Fruit fly (Drosophila melanogaster) whole organism, embryonic: ENCODE results near the gene CG46430.
A peak's percentile ranks its signal among the peaks of the same experiment; 100 is the strongest.

Experiments used
- Awh ChIP-seq: fragments of 200-800 bp; sonication (Bioruptor generic); IDR thresholded peaks from 2 replicates; pipeline ENCODE4, ENCODE4 v1.3.6; 2022; ENCODE audit warnings: missing biosample characterization, missing genetic modification characterization
- CG10654 ChIP-seq: fragments of 200-800 bp; sonication (Bioruptor generic); optimal IDR thresholded peaks from 2 replicates; lab custom pipeline; 2016; ENCODE audit warnings: missing biosample characterization, missing genetic modification characterization
- CG12071 ChIP-seq: fragments of 200-800 bp; sonication (Bioruptor generic); optimal IDR thresholded peaks from 3 replicates; lab custom pipeline; 2018; ENCODE audit warnings: missing biosample characterization, mild to moderate bottlenecking, missing genetic modification characterization
- CG12155 ChIP-seq: fragments of 200-800 bp; sonication (Bioruptor generic); optimal IDR thresholded peaks from 3 replicates; lab custom pipeline; 2016; ENCODE audit warnings: missing biosample characterization, missing genetic modification characterization
- CG13287 ChIP-seq: fragments of 200-800 bp; sonication (Bioruptor generic); IDR thresholded peaks from 2 replicates; pipeline ENCODE4 v1.3.6; 2022; ENCODE audit warnings: missing biosample characterization, missing genetic modification characterization; ENCODE audit not compliant: partially characterized antibody
- CG14014 ChIP-seq: fragments of 200-800 bp; sonication (Bioruptor generic); IDR thresholded peaks from 2 replicates; pipeline ENCODE4 v1.3.6; 2022; ENCODE audit warnings: missing biosample characterization, missing genetic modification characterization
- CG14441 ChIP-seq: fragments of 200-800 bp; sonication (Bioruptor generic); IDR thresholded peaks from 2 replicates; pipeline ENCODE4 v1.3.6; 2022; ENCODE audit warnings: missing biosample characterization, missing genetic modification characterization
- CG16813 ChIP-seq: fragments of 200-800 bp; sonication (Bioruptor generic); IDR thresholded peaks from 3 replicates; pipeline ENCODE4 v1.3.6; 2022; ENCODE audit warnings: missing biosample characterization, missing genetic modification characterization; ENCODE audit not compliant: partially characterized antibody
- CG17328 ChIP-seq: fragments of 200-800 bp; sonication (Bioruptor generic); IDR thresholded peaks from 2 replicates; pipeline ENCODE4 v1.3.6; 2022; ENCODE audit warnings: missing biosample characterization, missing genetic modification characterization
- CG2120 ChIP-seq: fragments of 200-800 bp; sonication (Bioruptor generic); optimal IDR thresholded peaks from 3 replicates; lab custom pipeline; 2016; ENCODE audit warnings: missing biosample characterization, missing genetic modification characterization
- CG2678 ChIP-seq: fragments of 200-800 bp; sonication (Bioruptor generic); optimal IDR thresholded peaks from 3 replicates; lab custom pipeline; 2019; ENCODE audit warnings: missing biosample characterization, mild to moderate bottlenecking, missing genetic modification characterization, moderate library complexity
- CG30403 ChIP-seq: fragments of 200-800 bp; sonication (Bioruptor generic); optimal IDR thresholded peaks from 3 replicates; lab custom pipeline; 2016; ENCODE audit warnings: missing biosample characterization, missing genetic modification characterization
- CG30431 ChIP-seq: fragments of 200-800 bp; sonication (Bioruptor generic); optimal IDR thresholded peaks from 2 replicates; lab custom pipeline; 2017; ENCODE audit warnings: missing biosample characterization, missing genetic modification characterization
- CG3281 ChIP-seq: fragments of 200-800 bp; sonication (Bioruptor generic); optimal IDR thresholded peaks from 3 replicates; lab custom pipeline; 2017; ENCODE audit warnings: missing biosample characterization, mild to moderate bottlenecking, missing genetic modification characterization
- CG34422 ChIP-seq: fragments of 200-800 bp; sonication (Bioruptor generic); IDR thresholded peaks from 3 replicates; pipeline ENCODE4 v1.3.6; 2022; ENCODE audit warnings: missing biosample characterization, missing genetic modification characterization
- CG7963 ChIP-seq: fragments of 200-800 bp; sonication (Bioruptor generic); IDR thresholded peaks from 3 replicates; pipeline ENCODE4 v1.3.6; 2022; ENCODE audit warnings: missing biosample characterization, missing genetic modification characterization; ENCODE audit not compliant: partially characterized antibody
- CG8281 ChIP-seq: fragments of 200-800 bp; sonication (Bioruptor generic); optimal IDR thresholded peaks from 2 replicates; lab custom pipeline; 2018; ENCODE audit warnings: missing biosample characterization, mild to moderate bottlenecking, missing genetic modification characterization, moderate library complexity
- D ChIP-seq, 2 experiments: fragments of 200-800 bp in 1 of 2; fragments of >200 bp in 1 of 2; sonication (Bioruptor generic) in 1 of 2; optimal IDR thresholded peaks; 2 replicates in 1 of 2; 3 replicates in 1 of 2; lab custom pipeline; 2017; ENCODE audit warnings: mild to moderate bottlenecking in 1 of 2, missing biosample characterization in 1 of 2, missing genetic modification characterization in 1 of 2, missing genetic modification reagents in 1 of 2
- Ets97D ChIP-seq: fragments of 200-800 bp; sonication (Bioruptor generic); optimal IDR thresholded peaks from 3 replicates; lab custom pipeline; 2016; ENCODE audit warnings: missing biosample characterization, missing genetic modification characterization
- Hand ChIP-seq: fragments of 200-800 bp; sonication (Bioruptor generic); optimal IDR thresholded peaks from 2 replicates; lab custom pipeline; 2017; ENCODE audit warnings: mild to moderate bottlenecking, missing biosample characterization, missing genetic modification reagents, missing genetic modification characterization
- Hmr ChIP-seq: fragments of 200-800 bp; sonication (Bioruptor generic); optimal IDR thresholded peaks from 3 replicates; lab custom pipeline; 2017; ENCODE audit warnings: mild to moderate bottlenecking, missing biosample characterization, missing genetic modification reagents, missing genetic modification characterization
- Hmx ChIP-seq: fragments of 200-800 bp; sonication (Bioruptor generic); optimal IDR thresholded peaks from 2 replicates; lab custom pipeline; 2016; ENCODE audit warnings: missing biosample characterization, missing genetic modification characterization
- Hr3 ChIP-seq: fragments of 200-800 bp; sonication (Bioruptor generic); optimal IDR thresholded peaks from 3 replicates; lab custom pipeline; 2016; ENCODE audit warnings: missing biosample characterization, missing genetic modification characterization
- Hr51 ChIP-seq, 2 experiments: fragments of 200-800 bp; sonication (Bioruptor generic); optimal IDR thresholded peaks; 2 replicates in 1 of 2; 3 replicates in 1 of 2; lab custom pipeline; 2016 to 2018; ENCODE audit warnings: missing biosample characterization in 2 of 2, missing genetic modification characterization in 2 of 2, mild to moderate bottlenecking in 1 of 2, moderate library complexity in 1 of 2
- Jarid2 ChIP-seq: fragments of 200-800 bp; sonication (Bioruptor generic); optimal IDR thresholded peaks from 3 replicates; lab custom pipeline; 2017; ENCODE audit warnings: mild to moderate bottlenecking, missing biosample characterization, missing genetic modification reagents, missing genetic modification characterization
- Opbp ChIP-seq: fragments of 200-800 bp; sonication (Bioruptor generic); IDR thresholded peaks from 3 replicates; pipeline ENCODE4 v1.3.6; 2022; ENCODE audit warnings: missing biosample characterization, missing genetic modification characterization; ENCODE audit not compliant: partially characterized antibody
- PHDP ChIP-seq: fragments of 200-800 bp; sonication (Bioruptor generic); optimal IDR thresholded peaks from 3 replicates; lab custom pipeline; 2018; ENCODE audit warnings: missing biosample characterization, mild to moderate bottlenecking, missing genetic modification characterization, moderate library complexity
- Sox102F ChIP-seq: fragments of 200-800 bp; sonication (Bioruptor generic); optimal IDR thresholded peaks from 2 replicates; lab custom pipeline; 2018; ENCODE audit warnings: missing biosample characterization, mild to moderate bottlenecking, missing genetic modification characterization, moderate library complexity
- TFAM ChIP-seq: fragments of 200-800 bp; sonication (Bioruptor generic); optimal IDR thresholded peaks from 2 replicates; lab custom pipeline; 2017; ENCODE audit warnings: missing biosample characterization, missing genetic modification characterization, inconsistent platforms
- chif ChIP-seq, 2 experiments: fragments of 200-800 bp; sonication (Bioruptor generic); optimal IDR thresholded peaks; 3 replicates each; lab custom pipeline; 2016; ENCODE audit warnings: missing biosample characterization in 2 of 2, missing genetic modification characterization in 2 of 2
- chinmo ChIP-seq: fragments of 200-800 bp; sonication (Bioruptor generic); IDR thresholded peaks from 4 replicates; pipeline ENCODE4 v1.3.6; 2022; ENCODE audit warnings: missing biosample characterization, missing genetic modification characterization; ENCODE audit not compliant: partially characterized antibody
- chm ChIP-seq: fragments of 200-800 bp; sonication (Bioruptor generic); IDR thresholded peaks from 2 replicates; pipeline ENCODE4 v1.3.6; 2022; ENCODE audit warnings: missing biosample characterization, missing genetic modification characterization
- ci ChIP-seq: fragments of 200-800 bp; sonication (Bioruptor generic); IDR thresholded peaks from 3 replicates; pipeline ENCODE4 v1.3.6; 2022; ENCODE audit warnings: missing biosample characterization, missing genetic modification characterization
- crol ChIP-seq: fragments of 200-800 bp; sonication (Bioruptor generic); IDR thresholded peaks from 2 replicates; pipeline ENCODE4 v1.3.6; 2022; ENCODE audit warnings: missing biosample characterization, missing genetic modification characterization
- dmrt99B ChIP-seq: fragments of 200-800 bp; sonication (Bioruptor generic); optimal IDR thresholded peaks from 2 replicates; lab custom pipeline; 2018; ENCODE audit warnings: missing biosample characterization, mild to moderate bottlenecking, missing genetic modification characterization, moderate library complexity
- gcm ChIP-seq: fragments of 200-800 bp; sonication (Bioruptor generic); optimal IDR thresholded peaks from 2 replicates; lab custom pipeline; 2019; ENCODE audit warnings: missing biosample characterization, mild to moderate bottlenecking, missing genetic modification characterization, moderate library complexity
- gsb-n ChIP-seq: fragments of 200-800 bp; sonication (Bioruptor generic); optimal IDR thresholded peaks from 3 replicates; lab custom pipeline; 2018; ENCODE audit warnings: missing biosample characterization, mild to moderate bottlenecking, missing genetic modification characterization
- kay ChIP-seq: fragments of 200-800 bp; sonication (Bioruptor generic); optimal IDR thresholded peaks from 2 replicates; lab custom pipeline; 2016; ENCODE audit warnings: missing biosample characterization, missing genetic modification characterization
- repo ChIP-seq: fragments of 200-800 bp; sonication (Bioruptor generic); optimal IDR thresholded peaks from 2 replicates; lab custom pipeline; 2016; ENCODE audit warnings: missing biosample characterization, missing genetic modification characterization
- slp2 ChIP-seq: fragments of 200-800 bp; sonication (Bioruptor generic); optimal IDR thresholded peaks from 2 replicates; lab custom pipeline; 2016; ENCODE audit warnings: missing biosample characterization, missing genetic modification characterization
- tin ChIP-seq: fragments of 200-800 bp; sonication (Bioruptor generic); optimal IDR thresholded peaks from 3 replicates; lab custom pipeline; 2016; ENCODE audit warnings: missing biosample characterization, missing genetic modification characterization
- unpg ChIP-seq: fragments of 200-800 bp; sonication (Bioruptor generic); optimal IDR thresholded peaks from 3 replicates; lab custom pipeline; 2018; ENCODE audit warnings: missing biosample characterization, mild to moderate bottlenecking, missing genetic modification characterization, moderate library complexity
- vnd ChIP-seq: fragments of 200-800 bp; sonication (Bioruptor generic); IDR thresholded peaks from 3 replicates; pipeline ENCODE4 v1.3.6; 2022; ENCODE audit warnings: missing biosample characterization, missing genetic modification characterization; ENCODE audit not compliant: partially characterized antibody
- wek ChIP-seq: fragments of 200-800 bp; sonication (Bioruptor generic); optimal IDR thresholded peaks from 3 replicates; lab custom pipeline; 2018; ENCODE audit warnings: missing biosample characterization, mild to moderate bottlenecking, missing genetic modification characterization, moderate library complexity
- zen2 ChIP-seq: fragments of 200-800 bp; sonication (Bioruptor generic); IDR thresholded peaks from 3 replicates; pipeline ENCODE4 v1.3.6; 2022; ENCODE audit warnings: missing biosample characterization, missing genetic modification characterization; ENCODE audit not compliant: partially characterized antibody

CG46430 gene

DNA sequence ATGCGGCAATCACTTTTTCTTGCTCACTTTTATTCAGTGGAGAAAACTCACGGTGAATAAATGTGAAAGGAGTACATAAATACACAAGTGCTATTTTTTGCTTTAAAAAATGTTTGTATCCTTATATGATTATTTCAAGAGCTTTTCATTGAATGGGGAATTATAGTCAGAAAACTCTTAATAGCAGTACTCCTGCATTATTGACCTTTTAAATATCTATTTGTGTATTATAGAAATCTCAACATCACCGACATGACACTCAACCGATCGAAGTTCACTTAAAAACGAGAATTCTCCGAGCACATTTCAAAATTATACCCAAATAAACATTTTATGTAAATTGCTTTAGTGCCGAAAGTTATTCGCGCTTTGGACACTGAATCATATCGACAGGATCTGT, 13.4 kb upstream of the CG46430 start, which contains the start of gene S-Lap3 (continued):
- TF ChIP-seq CG12071 (GFP tag; lab: Kevin White, UChicago): no peak
- TF ChIP-seq, all 482 proteins: peak for 0

DNA sequence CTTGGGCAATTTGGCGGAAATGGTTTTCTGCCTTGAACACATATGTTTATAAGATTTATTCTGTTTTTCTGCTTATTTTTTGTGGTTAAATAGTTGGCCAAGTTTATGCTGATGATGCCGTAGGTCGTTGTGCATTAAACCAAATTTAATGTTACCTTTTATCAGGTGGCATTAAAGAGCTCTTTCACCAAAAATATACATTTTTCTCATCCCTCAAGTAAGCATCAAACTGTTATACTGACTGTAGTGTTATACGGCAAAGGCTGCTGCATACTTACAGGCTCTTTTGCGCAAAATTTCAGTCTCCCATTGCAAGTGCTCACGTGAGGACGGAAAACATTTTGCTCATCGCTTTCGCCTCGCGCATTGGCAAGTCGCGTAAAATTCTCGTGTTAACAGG, 2.8 kb downstream of the CG46430 start, which contains the start of gene Rbfox1:
Gene Rbfox1 (plus strand): TSS at position 301 of the 400 bp plus-strand sequence.
- TF ChIP-seq chinmo (GFP tag; lab: Robert Waterston, UW) (0 out of 4 replicates have a peak, but pooled peaks have one; percentile 54), Jarid2 (GFP tag; lab: Kevin White, UChicago) (peak; percentile 46), repo (no peak)

DNA sequence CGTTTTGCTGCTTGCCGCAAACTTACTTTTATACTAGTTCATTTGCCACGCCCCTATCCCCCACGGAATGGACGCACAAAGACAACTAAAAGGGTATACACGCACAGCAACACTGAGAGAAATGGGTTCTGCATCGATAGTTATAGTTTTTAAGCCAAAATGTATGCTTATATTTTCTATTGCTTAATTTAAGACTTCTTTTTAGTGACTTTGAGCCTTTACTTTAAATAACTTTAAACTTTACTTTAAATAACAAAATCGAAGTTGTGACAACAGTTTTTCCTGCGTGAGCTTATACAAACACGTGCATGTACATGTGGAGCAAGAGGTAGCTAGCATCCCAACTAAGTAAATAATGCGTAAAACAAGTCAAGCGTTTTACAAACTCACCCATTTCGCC, 4.2 kb downstream of the CG46430 start:
- no peak for TF ChIP-seq zen2
- no peak for TF ChIP-seq CG10654 (GFP tag; lab: Kevin White, UChicago)
- no peak for TF ChIP-seq CG13287
- no peak for TF ChIP-seq crol (GFP tag; lab: Robert Waterston, UW)
- TF ChIP-seq ci: no peak
- TF ChIP-seq Ets97D: no peak
- TF ChIP-seq Sox102F: peak; percentile 6
- TF ChIP-seq Awh (GFP tag; lab: Robert Waterston, UW): 0 out of 2 replicates have a peak, but pooled peaks have one; percentile 45
- TF ChIP-seq vnd (GFP tag; lab: Robert Waterston, UW): no peak
- peak; percentile 2 for TF ChIP-seq Hand (GFP tag; lab: Kevin White, UChicago)
- peak; percentile 60 for TF ChIP-seq CG2678 (tag; lab: Kevin White, UChicago)
- no peak for TF ChIP-seq tin (GFP tag; lab: Kevin White, UChicago)
- peak; percentile 55 for TF ChIP-seq CG2120 (GFP tag; lab: Kevin White, UChicago)
- TF ChIP-seq gsb-n (tag; lab: Kevin White, UChicago): no peak
- no peak for TF ChIP-seq Hr51 (GFP tag; optimal IDR thresholded peaks at IDR 0.05; lab: Kevin White, UChicago)
- TF ChIP-seq Opbp (GFP tag; lab: Robert Waterston, UW): no peak
- TF ChIP-seq CG14441 (GFP tag; lab: Robert Waterston, UW): no peak
- no peak for TF ChIP-seq D (optimal IDR thresholded peaks at IDR 0.05; lab: Kevin White, UChicago)
- TF ChIP-seq D (GFP tag; optimal IDR thresholded peaks at IDR 0.05; lab: Kevin White, UChicago): no peak
- 0 out of 2 replicates have a peak, but pooled peaks have one; percentile 33 for TF ChIP-seq CG14014 (GFP tag; lab: Robert Waterston, UW)
- no peak for TF ChIP-seq CG16813 (GFP tag; lab: Robert Waterston, UW)
- TF ChIP-seq CG34422 (GFP tag; lab: Robert Waterston, UW): no peak
- TF ChIP-seq CG30431: no peak
- no peak for TF ChIP-seq wek
- peak; percentile 49 for TF ChIP-seq Hmr (GFP tag; lab: Kevin White, UChicago)
- no peak for TF ChIP-seq TFAM (GFP tag; lab: Kevin White, UChicago)
- no peak for TF ChIP-seq Hr3 (GFP tag; lab: Kevin White, UChicago)
- peak; percentile 5 for TF ChIP-seq CG8281 (tag; lab: Kevin White, UChicago)
- peak; percentile 35 for TF ChIP-seq CG3281 (GFP tag; lab: Kevin White, UChicago)
- TF ChIP-seq kay (GFP tag; lab: Kevin White, UChicago): no peak
- TF ChIP-seq Hmx (GFP tag; lab: Kevin White, UChicago): no peak
- no peak for TF ChIP-seq slp2 (GFP tag; lab: Kevin White, UChicago)
- TF ChIP-seq unpg: peak; percentile 26
- TF ChIP-seq CG7963 (GFP tag; lab: Robert Waterston, UW): no peak
- no peak for TF ChIP-seq CG12155 (GFP tag; lab: Kevin White, UChicago)
- no peak for TF ChIP-seq chif (GFP tag; optimal IDR thresholded peaks at IDR 0.05; lab: Kevin White, UChicago)
- peak; percentile 19 for TF ChIP-seq CG30403 (GFP tag; lab: Kevin White, UChicago)
- TF ChIP-seq gcm (GFP tag; lab: Kevin White, UChicago): no peak
- peak; percentile 41 for TF ChIP-seq dmrt99B (tag; lab: Kevin White, UChicago)
- no peak for TF ChIP-seq chm (GFP tag; lab: Robert Waterston, UW)
- peak; percentile 4 for TF ChIP-seq PHDP
- no peak for TF ChIP-seq CG17328
